Worm (Caenorhabditis elegans): ENCODE results near the gene mdt-20.

DNA sequence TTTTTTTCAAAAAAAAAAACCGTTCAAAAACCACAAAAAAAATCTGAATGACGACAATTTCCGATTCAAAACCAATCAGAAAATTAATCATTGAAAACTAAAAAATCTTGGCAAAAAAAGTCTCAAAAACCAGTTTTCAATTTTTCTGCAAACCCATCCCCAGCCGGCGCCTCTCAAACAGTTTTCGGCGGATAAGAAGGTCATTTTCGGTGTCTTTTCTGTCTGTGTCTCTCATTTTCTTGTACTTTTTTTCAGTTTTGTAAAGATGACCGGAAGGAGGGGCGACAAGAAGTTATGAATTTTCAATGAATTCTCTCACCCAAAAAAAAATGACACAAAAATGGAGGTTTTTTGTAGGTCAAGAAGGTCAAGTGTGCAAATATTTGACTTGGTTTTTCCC, 32.4 kb upstream of the mdt-20 start:
- TF ChIP-seq ztf-11 (tag; optimal IDR thresholded peaks at IDR 0.05) (no peak), fkh-8 (tag; optimal IDR thresholded peaks at IDR 0.05) (no peak)

All from whole organism, L1 larva.